Fruit fly (Drosophila melanogaster) whole organism, embryonic: ENCODE measurements around the gene CG6567.

Experiments
- Asciz ChIP-seq: fragments of 200-800 bp; sonication (Bioruptor generic); optimal IDR thresholded peaks from 2 replicates; lab custom pipeline; 2017; ENCODE audit warnings: missing biosample characterization, mild to moderate bottlenecking, missing genetic modification characterization, missing genetic modification reagents
- BtbVII ChIP-seq: fragments of 200-800 bp; sonication (Bioruptor generic); optimal IDR thresholded peaks from 3 replicates; lab custom pipeline; 2017; ENCODE audit warnings: missing biosample characterization, mild to moderate bottlenecking, missing genetic modification characterization
- CG10979 ChIP-seq: fragments of 200-800 bp; sonication (Bioruptor generic); optimal IDR thresholded peaks from 2 replicates; lab custom pipeline; 2018; ENCODE audit warnings: missing biosample characterization, mild to moderate bottlenecking, missing genetic modification characterization, moderate library complexity
- CG11093 ChIP-seq: fragments of 200-800 bp; sonication (Bioruptor generic); IDR thresholded peaks from 3 replicates; pipeline ENCODE4 v1.3.6; 2022; ENCODE audit warnings: missing biosample characterization, missing genetic modification characterization
- CG11398 ChIP-seq: fragments of 200-800 bp; sonication (Bioruptor generic); optimal IDR thresholded peaks from 2 replicates; lab custom pipeline; 2016; ENCODE audit warnings: missing biosample characterization, missing genetic modification characterization
- CG13287 ChIP-seq: fragments of 200-800 bp; sonication (Bioruptor generic); IDR thresholded peaks from 2 replicates; pipeline ENCODE4 v1.3.6; 2022; ENCODE audit warnings: missing biosample characterization, missing genetic modification characterization; ENCODE audit not compliant: partially characterized antibody
- CG13424 ChIP-seq: fragments of 200-800 bp; sonication (Bioruptor generic); optimal IDR thresholded peaks from 2 replicates; lab custom pipeline; 2019; ENCODE audit warnings: missing biosample characterization, mild to moderate bottlenecking, missing genetic modification characterization, moderate library complexity
- CG14710 ChIP-seq: fragments of 200-800 bp; sonication (Bioruptor generic); optimal IDR thresholded peaks from 3 replicates; lab custom pipeline; 2019; ENCODE audit warnings: missing biosample characterization, mild to moderate bottlenecking, missing genetic modification characterization, moderate library complexity
- CG1529 ChIP-seq: fragments of 200-800 bp; sonication (Bioruptor generic); optimal IDR thresholded peaks from 3 replicates; lab custom pipeline; 2018; ENCODE audit warnings: missing biosample characterization, missing genetic modification characterization
- CG2875 ChIP-seq: fragments of 200-800 bp; sonication (Bioruptor generic); optimal IDR thresholded peaks from 2 replicates; lab custom pipeline; 2017; ENCODE audit warnings: missing biosample characterization, mild to moderate bottlenecking, missing genetic modification characterization, missing genetic modification reagents
- CG30431 ChIP-seq: fragments of 200-800 bp; sonication (Bioruptor generic); optimal IDR thresholded peaks from 2 replicates; lab custom pipeline; 2017; ENCODE audit warnings: missing biosample characterization, missing genetic modification characterization
- CG31365 ChIP-seq: fragments of 200-800 bp; sonication (Bioruptor generic); optimal IDR thresholded peaks from 2 replicates; lab custom pipeline; 2018; ENCODE audit warnings: missing biosample characterization, mild to moderate bottlenecking, missing genetic modification characterization
- CG34376 ChIP-seq: fragments of 200-800 bp; sonication (Bioruptor generic); optimal IDR thresholded peaks from 2 replicates; lab custom pipeline; 2018; ENCODE audit warnings: missing biosample characterization, mild to moderate bottlenecking, missing genetic modification characterization
- CG43689 ChIP-seq: fragments of 200-800 bp; sonication (Bioruptor generic); IDR thresholded peaks from 2 replicates; pipeline ENCODE4 v1.3.6; 2022; ENCODE audit warnings: missing biosample characterization, missing genetic modification characterization
- CG4617 ChIP-seq: fragments of 200-800 bp; sonication (Bioruptor generic); optimal IDR thresholded peaks from 3 replicates; lab custom pipeline; 2016; ENCODE audit warnings: missing biosample characterization, missing genetic modification characterization, borderline replicate concordance
- CG6654 ChIP-seq: fragments of 200-800 bp; sonication (Bioruptor generic); optimal IDR thresholded peaks from 2 replicates; lab custom pipeline; 2017; ENCODE audit warnings: missing biosample characterization, mild to moderate bottlenecking, missing genetic modification characterization
- CG9437 ChIP-seq: fragments of 200-800 bp; sonication (Bioruptor generic); optimal IDR thresholded peaks from 2 replicates; lab custom pipeline; 2018; ENCODE audit warnings: missing biosample characterization, mild to moderate bottlenecking, missing genetic modification characterization
- CG9727 ChIP-seq: fragments of 200-800 bp; sonication (Bioruptor generic); optimal IDR thresholded peaks from 3 replicates; lab custom pipeline; 2017; ENCODE audit warnings: missing biosample characterization, mild to moderate bottlenecking, missing genetic modification characterization
- CG9797 ChIP-seq: fragments of 200-800 bp; sonication (Bioruptor generic); optimal IDR thresholded peaks from 3 replicates; lab custom pipeline; 2018; ENCODE audit warnings: missing biosample characterization, mild to moderate bottlenecking, missing genetic modification characterization
- Dbx ChIP-seq: fragments of 200-800 bp; sonication (Bioruptor generic); IDR thresholded peaks from 3 replicates; pipeline ENCODE4 v1.3.6; 2022; ENCODE audit warnings: missing biosample characterization, missing genetic modification characterization
- Ets65A ChIP-seq: fragments of 200-800 bp; sonication (Bioruptor generic); peaks from one replicate; lab custom pipeline; 2016; ENCODE audit warnings: missing biosample characterization, missing genetic modification characterization
- Lhr ChIP-seq: fragments of 200-800 bp; sonication (Bioruptor generic); optimal IDR thresholded peaks from 3 replicates; lab custom pipeline; 2017; ENCODE audit warnings: mild to moderate bottlenecking, missing biosample characterization, missing genetic modification reagents, missing genetic modification characterization
- MBD-R2 ChIP-seq: fragments of 200-800 bp; sonication (Bioruptor generic); IDR thresholded peaks from 2 replicates; pipeline ENCODE4 v1.3.6; 2022; ENCODE audit warnings: missing biosample characterization, missing genetic modification characterization
- Med ChIP-seq: fragments of 200-800 bp; sonication (Bioruptor generic); peaks from one replicate; lab custom pipeline; 2016; ENCODE audit warnings: missing biosample characterization, missing genetic modification characterization, mild to moderate bottlenecking, inconsistent platforms, moderate library complexity
- Meics ChIP-seq: fragments of 200-800 bp; sonication (Bioruptor generic); optimal IDR thresholded peaks from 2 replicates; lab custom pipeline; 2017; ENCODE audit warnings: missing biosample characterization, mild to moderate bottlenecking, missing genetic modification characterization
- Opbp ChIP-seq: fragments of 200-800 bp; sonication (Bioruptor generic); IDR thresholded peaks from 3 replicates; pipeline ENCODE4 v1.3.6; 2022; ENCODE audit warnings: missing biosample characterization, missing genetic modification characterization; ENCODE audit not compliant: partially characterized antibody
- Scr ChIP-seq: fragments of 200-800 bp; sonication (Bioruptor generic); IDR thresholded peaks from 2 replicates; pipeline ENCODE4 v1.3.6; 2022; ENCODE audit warnings: missing biosample characterization, missing genetic modification characterization; ENCODE audit not compliant: partially characterized antibody
- Sox102F ChIP-seq: fragments of 200-800 bp; sonication (Bioruptor generic); optimal IDR thresholded peaks from 2 replicates; lab custom pipeline; 2018; ENCODE audit warnings: missing biosample characterization, mild to moderate bottlenecking, missing genetic modification characterization, moderate library complexity
- Ssrp ChIP-seq: fragments of 200-800 bp; sonication (Bioruptor generic); optimal IDR thresholded peaks from 2 replicates; lab custom pipeline; 2018; ENCODE audit warnings: missing biosample characterization, mild to moderate bottlenecking, missing genetic modification characterization, moderate library complexity
- Taf1 ChIP-seq: fragments of 200-800 bp; sonication (Bioruptor generic); IDR thresholded peaks from 2 replicates; pipeline ENCODE4 v1.3.6; 2022; ENCODE audit warnings: missing biosample characterization, missing genetic modification characterization
- Xrp1 ChIP-seq: fragments of 200-800 bp; sonication (Bioruptor generic); IDR thresholded peaks from 2 replicates; pipeline ENCODE4 v1.3.6; 2022; ENCODE audit warnings: missing biosample characterization, missing genetic modification characterization
- abd-A ChIP-seq: fragments of 200-800 bp; sonication (Bioruptor generic); optimal IDR thresholded peaks from 3 replicates; lab custom pipeline; 2019; ENCODE audit warnings: missing biosample characterization, mild to moderate bottlenecking, missing genetic modification characterization, moderate library complexity
- ac ChIP-seq: fragments of 200-800 bp; sonication (Bioruptor generic); optimal IDR thresholded peaks from 3 replicates; lab custom pipeline; 2017; ENCODE audit warnings: missing biosample characterization, mild to moderate bottlenecking, missing genetic modification characterization
- ase ChIP-seq: fragments of 200-800 bp; sonication (Bioruptor generic); IDR thresholded peaks from 3 replicates; pipeline ENCODE4 v1.3.6; 2022; ENCODE audit warnings: missing biosample characterization, missing genetic modification characterization
- bcd ChIP-seq: fragments of 200-800 bp; sonication (Bioruptor generic); optimal IDR thresholded peaks from 2 replicates; lab custom pipeline; 2017; ENCODE audit warnings: missing biosample characterization, mild to moderate bottlenecking, missing genetic modification characterization
- cato ChIP-seq: fragments of 200-800 bp; sonication (Bioruptor generic); optimal IDR thresholded peaks from 2 replicates; lab custom pipeline; 2016; ENCODE audit warnings: missing biosample characterization, missing genetic modification characterization, borderline replicate concordance
- cg ChIP-seq: fragments of 200-800 bp; sonication (Bioruptor generic); optimal IDR thresholded peaks from 3 replicates; lab custom pipeline; 2019; ENCODE audit warnings: missing biosample characterization, mild to moderate bottlenecking, missing genetic modification characterization, moderate library complexity
- chm ChIP-seq: fragments of 200-800 bp; sonication (Bioruptor generic); IDR thresholded peaks from 2 replicates; pipeline ENCODE4 v1.3.6; 2022; ENCODE audit warnings: missing biosample characterization, missing genetic modification characterization
- dmrt99B ChIP-seq: fragments of 200-800 bp; sonication (Bioruptor generic); optimal IDR thresholded peaks from 2 replicates; lab custom pipeline; 2018; ENCODE audit warnings: missing biosample characterization, mild to moderate bottlenecking, missing genetic modification characterization, moderate library complexity
- ftz-f1 ChIP-seq: fragments of 200-800 bp; sonication (Bioruptor generic); optimal IDR thresholded peaks from 2 replicates; lab custom pipeline; 2016; ENCODE audit warnings: missing biosample characterization, missing genetic modification characterization
- gro ChIP-seq: fragments of 200-800 bp; sonication (Bioruptor generic); optimal IDR thresholded peaks from 2 replicates; lab custom pipeline; 2016; ENCODE audit warnings: missing biosample characterization, missing genetic modification characterization
- ham ChIP-seq: fragments of 200-800 bp; sonication (Bioruptor generic); IDR thresholded peaks from 2 replicates; pipeline ENCODE4 v1.3.6; 2022; ENCODE audit warnings: missing biosample characterization, missing genetic modification characterization
- maf-S ChIP-seq: fragments of 200-800 bp; sonication (Bioruptor generic); optimal IDR thresholded peaks from 2 replicates; lab custom pipeline; 2016; ENCODE audit warnings: missing biosample characterization, missing genetic modification characterization
- nau ChIP-seq: fragments of 200-800 bp; sonication (Bioruptor generic); optimal IDR thresholded peaks from 3 replicates; lab custom pipeline; 2017; ENCODE audit warnings: missing biosample characterization, mild to moderate bottlenecking, missing genetic modification characterization, missing genetic modification reagents
- nerfin-2 ChIP-seq: fragments of 200-800 bp; sonication (Bioruptor generic); IDR thresholded peaks from 2 replicates; pipeline ENCODE4 v1.3.6; 2022; ENCODE audit warnings: missing biosample characterization, missing genetic modification characterization; ENCODE audit not compliant: partially characterized antibody
- pb ChIP-seq: fragments of 200-800 bp; sonication (Bioruptor generic); optimal IDR thresholded peaks from 3 replicates; lab custom pipeline; 2016; ENCODE audit warnings: missing biosample characterization, missing genetic modification characterization
- seq ChIP-seq: fragments of 200-800 bp; sonication (Bioruptor generic); IDR thresholded peaks from 2 replicates; pipeline ENCODE4 v1.3.6; 2022; ENCODE audit warnings: missing biosample characterization, missing genetic modification characterization
- tx ChIP-seq: fragments of 200-800 bp; sonication (Bioruptor generic); optimal IDR thresholded peaks from 2 replicates; lab custom pipeline; 2016; ENCODE audit warnings: missing biosample characterization, missing genetic modification characterization
- wor ChIP-seq: fragments of 200-800 bp; sonication (Bioruptor generic); IDR thresholded peaks from 2 replicates; pipeline ENCODE4 v1.3.6; 2022; ENCODE audit warnings: missing biosample characterization, missing genetic modification characterization
- zfh1 ChIP-seq: fragments of 200-800 bp; sonication (Bioruptor generic); IDR thresholded peaks from 3 replicates; pipeline ENCODE4 v1.3.6; 2022; ENCODE audit warnings: missing biosample characterization, missing genetic modification characterization

Gene CG6567

DNA sequence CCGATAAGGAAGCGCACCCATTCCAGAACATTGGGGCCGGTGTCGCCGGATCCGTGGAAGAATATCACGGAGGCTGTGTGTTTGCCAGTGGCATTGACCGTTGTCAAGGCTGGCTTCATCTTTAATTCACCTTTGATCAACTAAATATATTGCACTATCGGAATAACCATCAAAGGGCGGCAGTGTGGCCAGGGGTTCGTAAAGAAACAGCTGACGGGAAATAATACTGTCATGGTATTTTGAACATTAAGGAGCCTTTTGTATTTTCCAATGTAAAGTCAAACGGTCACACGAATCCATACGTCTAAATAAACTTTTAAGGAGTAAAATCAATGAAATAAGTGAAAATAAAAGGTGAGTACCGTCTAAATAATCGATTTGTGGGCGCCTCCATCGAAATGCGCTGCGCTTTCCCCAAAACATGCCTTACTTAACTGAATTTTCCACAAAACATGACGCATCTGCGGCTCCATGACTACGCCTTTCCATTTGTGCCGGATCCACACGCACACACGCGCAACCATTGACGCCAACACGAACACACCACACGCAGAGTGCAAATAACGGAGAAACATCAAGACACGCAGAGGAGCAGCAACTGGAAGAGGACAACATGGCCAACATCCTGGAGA is at the start of gene CG6567, which contains the start of gene CG4511 (continued):
- TF ChIP-seq CG13287 (GFP tag; lab: Robert Waterston, UW) (peak; percentile 36; the same call in 1 of the 2 replicates), CG9797 (GFP tag; lab: Kevin White, UChicago) (peak; percentile 78), CG11398 (no peak), Med (GFP tag; lab: Kevin White, UChicago) (peak; percentile 80), Xrp1 (no peak), Taf1 (GFP tag; lab: Robert Waterston, UW) (no peak), seq (no peak), zfh1 (GFP tag; lab: Robert Waterston, UW) (no peak), CG11093 (GFP tag; lab: Robert Waterston, UW) (no peak), tx (peak; percentile 84), CG13424 (tag; lab: Kevin White, UChicago) (no peak), CG43689 (GFP tag; lab: Robert Waterston, UW) (no peak), CG9727 (GFP tag; lab: Kevin White, UChicago) (no peak), CG2875 (no peak), wor (GFP tag; lab: Robert Waterston, UW) (no peak), ase (GFP tag; lab: Robert Waterston, UW) (no peak), CG31365 (tag; lab: Kevin White, UChicago) (no peak), ftz-f1 (no peak), CG30431 (GFP tag; lab: Kevin White, UChicago) (no peak), MBD-R2 (GFP tag; lab: Robert Waterston, UW) (peak; percentile 95), nau (GFP tag; lab: Kevin White, UChicago) (no peak), Lhr (GFP tag; lab: Kevin White, UChicago) (peak; percentile 36), Scr (peak; percentile 38), Opbp (GFP tag; lab: Robert Waterston, UW) (no peak), chm (GFP tag; lab: Robert Waterston, UW) (no peak), CG10979 (no peak), CG34376 (peak; percentile 6), CG6654 (GFP tag; lab: Kevin White, UChicago) (no peak), bcd (no peak), CG9437 (GFP tag; lab: Kevin White, UChicago) (no peak), nerfin-2 (GFP tag; lab: Robert Waterston, UW) (no peak), Dbx (GFP tag; lab: Robert Waterston, UW) (no peak), cato (GFP tag; lab: Kevin White, UChicago) (no peak), Meics (GFP tag; lab: Kevin White, UChicago) (no peak), Ets65A (GFP tag; lab: Kevin White, UChicago) (no peak), gro (GFP tag; lab: Kevin White, UChicago) (no peak), CG4617 (GFP tag; lab: Kevin White, UChicago) (peak; percentile 72), dmrt99B (tag; lab: Kevin White, UChicago) (no peak), abd-A (no peak), Asciz (GFP tag; lab: Kevin White, UChicago) (no peak), ac (GFP tag; lab: Kevin White, UChicago) (no peak), pb (GFP tag; lab: Kevin White, UChicago) (no peak), ham (no peak), CG14710 (peak; percentile 31), Sox102F (GFP tag; lab: Kevin White, UChicago) (no peak), CG1529 (no peak), Ssrp (tag; lab: Kevin White, UChicago) (no peak), cg (GFP tag; lab: Kevin White, UChicago) (peak; percentile 81), BtbVII (GFP tag; lab: Kevin White, UChicago) (no peak), maf-S (GFP tag; lab: Kevin White, UChicago) (no peak)
